Worm (Caenorhabditis elegans): ENCODE measurements around the gene rpl-7A.
A peak's percentile ranks its signal among the peaks of the same experiment; 100 is the strongest.

Gene rpl-7A

DNA sequence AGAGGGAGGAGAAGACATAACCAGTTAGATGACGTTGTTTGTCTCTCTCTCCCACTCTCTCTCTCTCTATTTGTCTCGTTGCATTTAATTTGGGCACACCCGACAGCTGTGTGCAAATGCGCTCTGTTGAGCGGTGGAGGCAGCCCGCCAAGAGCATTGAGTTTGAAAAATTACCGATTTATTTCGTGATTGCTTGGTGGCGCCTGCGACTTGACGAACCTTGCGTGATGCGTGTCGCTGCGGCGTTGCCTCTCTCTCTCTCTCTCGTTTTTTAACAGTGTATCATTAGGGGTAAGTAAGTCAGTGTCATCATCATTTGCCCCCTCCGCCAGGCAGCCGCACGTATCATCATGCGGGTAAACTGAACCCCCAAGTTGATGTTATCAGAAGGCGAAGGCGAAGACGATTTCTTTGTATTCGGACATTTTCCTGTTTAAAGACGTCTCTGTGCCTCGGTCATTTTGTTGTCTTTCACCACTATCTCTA lies 15.7 kb upstream of the rpl-7A start (continued):
- no peak for TF ChIP-seq fos-1 (tag; optimal IDR thresholded peaks at IDR 0.05)
- TF ChIP-seq spr-1 (tag; optimal IDR thresholded peaks at IDR 0.05), result no peak
- no peak for TF ChIP-seq gei-8 (GFP tag; optimal IDR thresholded peaks at IDR 0.05)
- TF ChIP-seq T26A8.4 (GFP tag; IDR thresholded peaks at IDR 0.05), result no peak
- TF ChIP-seq hmg-1.1 (GFP tag; IDR thresholded peaks at IDR 0.05), result peak; percentile 45
- TF ChIP-seq ceh-32 (tag; optimal IDR thresholded peaks at IDR 0.05; ENCODE audit: poor library complexity), result no peak
- peak; percentile 84 for TF ChIP-seq mep-1 (tag; optimal IDR thresholded peaks at IDR 0.05)
- no peak for TF ChIP-seq nhr-42 (GFP tag; IDR thresholded peaks at IDR 0.05)
- TF ChIP-seq nhr-25 (tag; optimal IDR thresholded peaks at IDR 0.05; ENCODE audit: borderline replicate concordance, insufficient read depth), result peak; percentile 8
- 0 out of 2 replicates have a peak, but pooled peaks have one; percentile 24 for TF ChIP-seq saeg-2 (GFP tag; IDR thresholded peaks at IDR 0.05)
- TF ChIP-seq nhr-237 (tag; optimal IDR thresholded peaks at IDR 0.05), result no peak
- no peak for TF ChIP-seq F44E2.7 (GFP tag; IDR thresholded peaks at IDR 0.05)
- peak; percentile 65 for TF ChIP-seq lin-13 (GFP tag; optimal IDR thresholded peaks at IDR 0.05)
- TF ChIP-seq set-16 (GFP tag; IDR thresholded peaks at IDR 0.05), result peak; percentile 53
- TF ChIP-seq attf-4 (tag; optimal IDR thresholded peaks at IDR 0.05), result no peak
- TF ChIP-seq T20F7.1 (GFP tag; optimal IDR thresholded peaks at IDR 0.05), result peak; percentile 38
- TF ChIP-seq dve-1 (tag; optimal IDR thresholded peaks at IDR 0.05; ENCODE audit: insufficient read depth), result peak; percentile 84
- no peak for TF ChIP-seq egl-27 (tag; optimal IDR thresholded peaks at IDR 0.05)
- no peak for TF ChIP-seq aly-2 (tag; optimal IDR thresholded peaks at IDR 0.05)
- TF ChIP-seq madf-5 (GFP tag; IDR thresholded peaks at IDR 0.05), result no peak
- peak; percentile 89 for TF ChIP-seq lin-38 (GFP tag; IDR thresholded peaks at IDR 0.05)
- TF ChIP-seq daf-12 (tag; optimal IDR thresholded peaks at IDR 0.05), result no peak
- TF ChIP-seq nhr-28 (tag; optimal IDR thresholded peaks at IDR 0.05), result peak; percentile 69
- TF ChIP-seq hif-1 (tag; optimal IDR thresholded peaks at IDR 0.05), result peak in 1 of 2 experiments; percentile 73
- TF ChIP-seq hlh-11 (tag; optimal IDR thresholded peaks at IDR 0.05), result peak; percentile 90
- TF ChIP-seq D1046.2 (GFP tag; IDR thresholded peaks at IDR 0.05), result no peak
- TF ChIP-seq rbr-2 (tag; optimal IDR thresholded peaks at IDR 0.05), result peak; percentile 70
- TF ChIP-seq Y48G9A.11 (GFP tag; IDR thresholded peaks at IDR 0.05), result no peak
- peak in 1 of 2 experiments; percentile 100 for TF ChIP-seq unc-62 (GFP tag; optimal IDR thresholded peaks at IDR 0.05 in 1 of 2)
- no peak for TF ChIP-seq unc-62 (tag; optimal IDR thresholded peaks at IDR 0.05)
- TF ChIP-seq zip-2 (tag; optimal IDR thresholded peaks at IDR 0.05), result no peak
- TF ChIP-seq lir-3 (tag; optimal IDR thresholded peaks at IDR 0.05), result no peak
- no peak for TF ChIP-seq ZK337.2 (GFP tag; IDR thresholded peaks at IDR 0.05)
- TF ChIP-seq lin-1 (GFP tag; IDR thresholded peaks at IDR 0.05), result peak; percentile 79
- peak; percentile 31 for TF ChIP-seq pqm-1 (tag; optimal IDR thresholded peaks at IDR 0.05)
- peak; percentile 49 for TF ChIP-seq mes-2 (tag; optimal IDR thresholded peaks at IDR 0.05; ENCODE audit: poor library complexity, severe bottlenecking)
- TF ChIP-seq lin-15B (tag; optimal IDR thresholded peaks at IDR 0.05), result no peak
- peak; percentile 67 for TF ChIP-seq dpl-1 (GFP tag; optimal IDR thresholded peaks at IDR 0.05)
- TF ChIP-seq nhr-6 (tag; optimal IDR thresholded peaks at IDR 0.05), result peak; percentile 44
- peak; percentile 32 to 58 for TF ChIP-seq mdl-1 (tag; optimal IDR thresholded peaks at IDR 0.05)

ce11 chrIV:4405126-4405525 lies 14.7 kb upstream of the rpl-7A start, which contains the start of gene Y24D9A.7:
Gene Y24D9A.7, minus strand, starts transcription at chrIV:4405171.
- no peak for TF ChIP-seq D1046.2 (GFP tag; IDR thresholded peaks at IDR 0.05)
- no peak for TF ChIP-seq ceh-32 (tag; optimal IDR thresholded peaks at IDR 0.05; ENCODE audit: poor library complexity)
- TF ChIP-seq dve-1 (tag; optimal IDR thresholded peaks at IDR 0.05; ENCODE audit: insufficient read depth), result peak; percentile 54
- TF ChIP-seq sdz-12 (GFP tag; optimal IDR thresholded peaks at IDR 0.05), result no peak
- peak; percentile 93 for TF ChIP-seq hlh-30 (tag; optimal IDR thresholded peaks at IDR 0.05; ENCODE audit: insufficient read depth)
- TF ChIP-seq mep-1 (tag; optimal IDR thresholded peaks at IDR 0.05), result peak; percentile 18
- TF ChIP-seq cey-2 (tag; optimal IDR thresholded peaks at IDR 0.05; ENCODE audit: borderline replicate concordance, insufficient read depth), result no peak
- peak in 1 of 2 experiments; percentile 29 for TF ChIP-seq lsy-2 (tag; optimal IDR thresholded peaks at IDR 0.05)
- TF ChIP-seq daf-16 (GFP tag; optimal IDR thresholded peaks at IDR 0.05), result peak in 1 of 2 experiments; percentile 18
- peak; percentile 83 for TF ChIP-seq daf-16 (tag; optimal IDR thresholded peaks at IDR 0.05)
- peak; percentile 42 for TF ChIP-seq hlh-11 (tag; optimal IDR thresholded peaks at IDR 0.05)
- TF ChIP-seq nhr-237 (tag; optimal IDR thresholded peaks at IDR 0.05), result no peak
- TF ChIP-seq hif-1 (tag; optimal IDR thresholded peaks at IDR 0.05), result peak in 1 of 2 experiments; percentile 2
- TF ChIP-seq daf-12 (tag; optimal IDR thresholded peaks at IDR 0.05), result no peak
- TF ChIP-seq nhr-28 (tag; optimal IDR thresholded peaks at IDR 0.05), result peak; percentile 56
- peak; percentile 58 for TF ChIP-seq dmd-6 (GFP tag; IDR thresholded peaks at IDR 0.05)
- TF ChIP-seq mdl-1 (tag; optimal IDR thresholded peaks at IDR 0.05), result no peak
- TF ChIP-seq nhr-102 (tag; optimal IDR thresholded peaks at IDR 0.05), result peak; percentile 19
- TF ChIP-seq nhr-11 (tag; optimal IDR thresholded peaks at IDR 0.05), result peak; percentile 13
